Fruit fly (Drosophila melanogaster): Measurements from ENCODE around the gene Ten-m.
A peak's percentile ranks its signal among the peaks of the same experiment; 100 is the strongest.

The Ten-m gene

DNA sequence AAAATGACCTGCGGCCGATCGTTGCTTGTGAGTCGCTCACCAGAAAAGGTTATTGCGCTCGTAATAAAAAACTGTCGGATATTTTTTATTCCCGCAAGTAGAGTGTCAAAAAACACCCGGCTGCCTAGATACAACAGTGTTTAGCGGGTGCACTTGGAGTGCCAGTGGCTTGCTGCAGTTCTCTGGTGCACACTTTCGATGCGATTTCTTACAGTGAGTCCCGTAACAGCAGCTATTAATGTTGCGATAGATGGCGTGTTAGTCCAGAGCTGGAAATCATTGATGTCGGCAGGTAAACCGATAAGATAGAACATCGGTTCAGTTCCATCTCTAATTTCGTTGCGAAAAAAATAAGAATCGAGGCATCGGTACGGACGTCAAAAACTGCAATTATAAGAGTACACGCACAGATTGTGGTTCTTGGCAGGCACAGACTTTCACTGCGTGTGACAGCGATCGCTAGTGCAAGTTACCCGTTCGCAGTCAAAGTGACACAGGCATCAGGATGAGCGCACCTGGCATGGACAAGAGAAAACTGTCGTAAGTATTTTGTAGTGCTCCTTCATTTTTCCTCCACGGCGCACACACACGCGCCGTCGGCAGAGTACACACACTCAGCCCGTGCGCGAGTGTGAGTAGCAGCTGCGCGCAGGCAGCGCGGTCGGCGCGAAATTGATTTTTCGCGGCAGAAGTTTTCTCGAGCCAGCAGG, 140.3 kb downstream of the Ten-m start, which contains the start of gene Csp (continued):
- TF ChIP-seq Hr83 (GFP tag; optimal IDR thresholded peaks at IDR 0.05; ENCODE audit: poor library complexity, severe bottlenecking) (peak; percentile 68), HLH106 (tag; optimal IDR thresholded peaks at IDR 0.05) (peak; percentile 13), fru (GFP tag; optimal IDR thresholded peaks at IDR 0.05) (peak; percentile 49), GATAd (GFP tag; optimal IDR thresholded peaks at IDR 0.05) (no peak), sv (GFP tag; optimal IDR thresholded peaks at IDR 0.05) (no peak), Vsx2 (GFP tag; optimal IDR thresholded peaks at IDR 0.05; ENCODE audit: partially characterized antibody) (no peak), woc (GFP tag; optimal IDR thresholded peaks at IDR 0.05) (peak; percentile 52), sage (GFP tag; optimal IDR thresholded peaks at IDR 0.05) (no peak), CG9705 (GFP tag; optimal IDR thresholded peaks at IDR 0.05) (no peak), foxo (GFP tag; optimal IDR thresholded peaks at IDR 0.05) (peak in 1 of 2 experiments; percentile 66), psq (GFP tag; optimal IDR thresholded peaks at IDR 0.05) (no peak), Mio (GFP tag; optimal IDR thresholded peaks at IDR 0.05) (no peak), dl (GFP tag; optimal IDR thresholded peaks at IDR 0.05; ENCODE audit: insufficient read depth in 1 of 2, partially characterized antibody in 2 of 2) (no peak), tai (GFP tag; optimal IDR thresholded peaks at IDR 0.05) (no peak)

DNA sequence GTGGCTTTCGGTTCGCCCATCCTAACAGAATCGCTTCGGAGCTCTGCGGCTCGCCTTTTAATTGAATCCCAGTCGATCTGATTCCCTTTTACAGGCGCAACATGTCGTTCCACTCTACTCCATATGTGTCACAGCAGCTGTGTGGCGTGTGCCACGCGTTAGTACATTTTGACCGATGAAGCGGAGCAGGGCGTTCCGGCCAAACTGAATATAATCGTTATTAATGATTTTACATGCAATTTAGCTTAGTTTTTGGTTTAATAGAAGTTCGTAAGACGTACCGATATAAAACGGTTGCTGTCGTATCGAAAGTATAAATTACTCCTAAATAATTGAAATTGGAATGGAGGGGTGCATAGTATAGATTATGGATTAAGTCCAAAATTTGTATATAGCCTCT, 141.1 kb downstream of the Ten-m start, which contains the start of gene CG11523:
Gene CG11523 (minus strand): TSS at position 145 of the 400 bp plus-strand sequence.
- TF ChIP-seq fru (GFP tag; optimal IDR thresholded peaks at IDR 0.05): peak; percentile 35
- peak; percentile 44 for TF ChIP-seq rgr (GFP tag; optimal IDR thresholded peaks at IDR 0.05)
- TF ChIP-seq Myc (optimal IDR thresholded peaks at IDR 0.05): no peak
- peak; percentile 48 for TF ChIP-seq HLH106 (tag; optimal IDR thresholded peaks at IDR 0.05)
- TF ChIP-seq Jra (GFP tag; optimal IDR thresholded peaks at IDR 0.05): peak; percentile 12
- TF ChIP-seq OdsH (GFP tag; optimal IDR thresholded peaks at IDR 0.05): peak; percentile 5
- peak; percentile 8 for TF ChIP-seq br (GFP tag; optimal IDR thresholded peaks at IDR 0.05)
- peak in 1 of 2 experiments; percentile 54 for TF ChIP-seq foxo (GFP tag; optimal IDR thresholded peaks at IDR 0.05)
- TF ChIP-seq GATAd (GFP tag; optimal IDR thresholded peaks at IDR 0.05): no peak

DNA sequence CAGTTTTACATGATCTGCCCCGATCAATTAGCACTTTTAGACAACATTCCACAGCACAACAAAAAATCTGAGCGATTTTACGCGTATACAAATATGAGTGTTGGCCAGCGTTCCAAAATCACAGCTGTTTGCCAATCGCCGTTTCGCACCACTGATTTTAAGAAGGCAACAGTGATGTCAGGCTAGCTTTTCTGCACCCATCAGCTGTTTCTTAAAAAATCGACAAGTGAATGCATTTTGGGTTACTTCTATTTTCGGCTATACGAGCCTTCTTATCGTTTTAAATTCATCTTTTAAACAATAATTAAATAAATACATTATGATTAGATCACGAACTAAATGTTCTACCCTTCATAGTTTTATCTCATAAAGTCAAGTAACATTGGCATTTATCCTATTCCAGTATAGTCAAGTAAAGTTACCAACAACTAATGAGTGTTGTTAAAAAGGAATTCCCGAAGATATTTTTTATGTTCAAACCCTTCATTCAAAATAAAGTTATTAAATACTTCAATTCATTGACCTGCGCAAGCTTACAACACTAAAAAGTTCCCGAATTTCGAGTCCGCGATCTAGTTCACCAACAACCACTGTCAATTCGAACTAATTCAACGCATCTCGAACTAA, 144.8 kb downstream of the Ten-m start, which contains the start of the genes Rich and Ddx1:
Gene Rich (minus strand): TSS at position 125 of the 627 bp plus-strand sequence.
Gene Ddx1 (plus strand): TSS at position 573 of the 627 bp plus-strand sequence.
- peak; percentile 64 for TF ChIP-seq h (GFP tag; optimal IDR thresholded peaks at IDR 0.05)
- TF ChIP-seq foxo (GFP tag; optimal IDR thresholded peaks at IDR 0.05): peak in 1 of 2 experiments; percentile 68
- TF ChIP-seq Vsx2 (GFP tag; optimal IDR thresholded peaks at IDR 0.05; ENCODE audit: partially characterized antibody): no peak
- peak; percentile 70 for TF ChIP-seq sv (GFP tag; optimal IDR thresholded peaks at IDR 0.05)
- TF ChIP-seq OdsH (GFP tag; optimal IDR thresholded peaks at IDR 0.05): peak; percentile 38
- TF ChIP-seq Myc (optimal IDR thresholded peaks at IDR 0.05): peak; percentile 93
- no peak for TF ChIP-seq dl (GFP tag; optimal IDR thresholded peaks at IDR 0.05; ENCODE audit: insufficient read depth in 1 of 2, partially characterized antibody in 2 of 2)
- TF ChIP-seq Hnf4 (GFP tag; optimal IDR thresholded peaks at IDR 0.05): no peak
- peak; percentile 46 for TF ChIP-seq ey (GFP tag; optimal IDR thresholded peaks at IDR 0.05)
- TF ChIP-seq Sp1 (GFP tag; optimal IDR thresholded peaks at IDR 0.05): peak; percentile 57
- TF ChIP-seq fru (GFP tag; optimal IDR thresholded peaks at IDR 0.05): peak; percentile 49
- peak; percentile 88 for TF ChIP-seq woc (GFP tag; optimal IDR thresholded peaks at IDR 0.05)
- peak; percentile 50 for TF ChIP-seq psq (GFP tag; optimal IDR thresholded peaks at IDR 0.05)
- peak; percentile 63 for TF ChIP-seq rgr (GFP tag; optimal IDR thresholded peaks at IDR 0.05)
- TF ChIP-seq HLH106 (tag; optimal IDR thresholded peaks at IDR 0.05): peak; percentile 52
- no peak for TF ChIP-seq Dfd (GFP tag; optimal IDR thresholded peaks at IDR 0.05)
- TF ChIP-seq CrebA (GFP tag; optimal IDR thresholded peaks at IDR 0.05; ENCODE audit: borderline replicate concordance): no peak
- TF ChIP-seq Hr83 (GFP tag; optimal IDR thresholded peaks at IDR 0.05; ENCODE audit: poor library complexity, severe bottlenecking): peak; percentile 40
- TF ChIP-seq dmrt93B (GFP tag; optimal IDR thresholded peaks at IDR 0.05): peak; percentile 33
- TF ChIP-seq br (GFP tag; optimal IDR thresholded peaks at IDR 0.05): peak; percentile 55
- peak; percentile 9 for TF ChIP-seq CG9705 (GFP tag; optimal IDR thresholded peaks at IDR 0.05)
